Worm (Caenorhabditis elegans): ENCODE results near the gene rps-1.

Gene rps-1

DNA sequence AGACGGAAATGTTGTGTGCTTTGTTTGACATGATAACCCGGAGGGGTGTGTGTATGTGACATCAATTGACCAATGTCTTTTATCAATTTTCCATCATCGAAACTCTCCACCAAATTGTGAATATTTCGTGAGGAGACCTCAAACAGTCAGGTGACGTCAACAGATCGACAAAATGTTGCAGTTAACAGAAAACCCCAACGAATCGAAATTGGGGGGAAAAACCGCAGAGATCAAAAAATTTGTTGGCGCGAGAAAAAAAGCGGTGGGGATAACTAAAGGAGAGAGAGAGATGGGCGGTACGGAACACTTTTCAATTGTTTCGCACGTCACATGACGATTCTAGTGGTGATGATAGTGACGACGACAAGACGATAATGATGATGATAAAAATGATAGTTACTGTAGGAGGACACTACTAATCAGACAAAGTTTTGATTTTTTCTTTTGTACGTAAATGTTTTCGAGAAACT is 18.9 kb downstream of the rps-1 start (continued):
- TF ChIP-seq hlh-30 (tag; optimal IDR thresholded peaks at IDR 0.05; ENCODE audit: insufficient read depth), result peak; percentile 87
- TF ChIP-seq aly-2 (tag; optimal IDR thresholded peaks at IDR 0.05), result no peak

DNA sequence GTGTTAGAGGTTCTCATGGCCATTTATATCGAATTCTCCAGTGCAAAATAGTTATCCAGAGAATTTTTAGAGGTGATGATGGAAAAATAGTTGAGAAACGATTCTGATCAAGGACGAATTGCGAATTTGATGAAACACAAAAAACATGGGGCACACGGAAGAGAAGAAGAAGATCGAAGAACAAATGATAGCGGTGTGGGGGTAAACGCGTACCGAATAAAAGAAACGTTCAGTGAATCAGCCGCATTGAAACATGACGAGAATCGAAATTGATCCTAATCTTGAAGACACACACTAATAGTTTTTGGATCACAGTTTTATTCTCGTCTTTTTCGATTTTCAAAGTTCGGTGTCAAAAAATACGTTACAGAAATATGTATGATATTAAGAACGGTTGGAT is 19.5 kb downstream of the rps-1 start:
- TF ChIP-seq gei-8 (GFP tag; optimal IDR thresholded peaks at IDR 0.05) (no peak), egl-27 (tag; optimal IDR thresholded peaks at IDR 0.05) (no peak), nhr-111 (GFP tag; optimal IDR thresholded peaks at IDR 0.05) (no peak), dmd-9 (GFP tag; IDR thresholded peaks at IDR 0.05) (no peak), ceh-28 (tag; optimal IDR thresholded peaks at IDR 0.05) (no peak), rbr-2 (tag; optimal IDR thresholded peaks at IDR 0.05) (no peak), Y75B8A.6 (GFP tag; IDR thresholded peaks at IDR 0.05) (no peak), nhr-48 (tag; optimal IDR thresholded peaks at IDR 0.05) (no peak), tra-1 (GFP tag; IDR thresholded peaks at IDR 0.05) (no peak), ama-1 (optimal IDR thresholded peaks at IDR 0.05) (no peak), mdl-1 (tag; optimal IDR thresholded peaks at IDR 0.05) (no peak), aha-1 (tag) (no peak), daf-8 (GFP tag; IDR thresholded peaks at IDR 0.05) (no peak), nhr-25 (tag; optimal IDR thresholded peaks at IDR 0.05; ENCODE audit: borderline replicate concordance, insufficient read depth) (no peak), ceh-44 (GFP tag; IDR thresholded peaks at IDR 0.05) (no peak), dmd-6 (GFP tag; IDR thresholded peaks at IDR 0.05) (no peak), cey-2 (tag; optimal IDR thresholded peaks at IDR 0.05; ENCODE audit: borderline replicate concordance, insufficient read depth) (no peak)

DNA sequence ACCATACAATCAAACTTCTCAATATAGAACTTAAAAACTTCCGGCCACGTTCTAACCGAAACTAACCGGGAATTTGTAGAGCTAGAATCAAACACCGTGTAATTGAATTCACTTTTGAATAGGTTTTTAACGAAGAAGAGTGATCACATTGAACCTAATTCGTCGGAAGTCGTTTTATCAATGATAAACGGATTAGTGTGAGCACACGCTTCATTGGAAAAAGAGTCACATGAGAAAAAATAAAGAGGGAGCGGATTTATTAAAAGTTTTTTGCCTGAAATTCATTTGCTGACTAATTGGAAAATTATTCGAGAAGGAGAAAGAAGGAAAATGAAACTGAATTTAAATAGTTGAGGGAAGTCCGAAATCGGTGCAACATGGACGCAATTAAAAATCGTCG is 20.0 kb downstream of the rps-1 start:
- TF ChIP-seq rbr-2 (tag; optimal IDR thresholded peaks at IDR 0.05), result no peak
- TF ChIP-seq unc-39 (tag; optimal IDR thresholded peaks at IDR 0.05), result no peak
- TF ChIP-seq dpl-1 (GFP tag; optimal IDR thresholded peaks at IDR 0.05), result no peak
- no peak for TF ChIP-seq duxl-1 (tag; optimal IDR thresholded peaks at IDR 0.05; ENCODE audit: poor library complexity)
- no peak for TF ChIP-seq ctbp-1 (GFP tag; IDR thresholded peaks at IDR 0.05)
- no peak for TF ChIP-seq F10B5.3 (tag; optimal IDR thresholded peaks at IDR 0.05)
- TF ChIP-seq dmd-6 (GFP tag; IDR thresholded peaks at IDR 0.05), result no peak
- no peak for TF ChIP-seq vab-7 (GFP tag; IDR thresholded peaks at IDR 0.05)

DNA sequence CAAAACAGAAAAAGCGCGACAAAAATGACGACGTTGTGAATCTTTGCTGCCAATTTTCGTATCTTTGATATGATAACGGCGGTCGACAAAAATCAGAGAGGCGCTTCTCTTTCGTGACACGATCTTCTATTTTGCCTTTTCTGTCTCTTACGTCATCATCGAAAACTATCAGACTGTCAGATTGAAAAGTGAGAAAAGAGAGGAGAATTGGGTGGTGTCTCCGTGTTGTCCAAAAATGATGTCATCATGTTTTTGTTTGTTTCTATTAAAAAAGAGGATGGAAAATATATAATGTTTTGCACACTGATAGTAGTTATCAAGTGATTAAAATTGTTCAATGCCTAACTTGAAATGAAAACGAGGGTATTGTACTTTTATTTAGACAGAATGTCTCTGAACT is 20.4 kb downstream of the rps-1 start:
- TF ChIP-seq php-3 (GFP tag; IDR thresholded peaks at IDR 0.05), result peak; percentile 80; the same call in 1 of the 2 replicates
- no peak for TF ChIP-seq dpl-1 (GFP tag; optimal IDR thresholded peaks at IDR 0.05)
- no peak for TF ChIP-seq nhr-11 (tag; optimal IDR thresholded peaks at IDR 0.05)
- TF ChIP-seq snpc-1.2 (GFP tag; IDR thresholded peaks at IDR 0.05), result no peak
- no peak for TF ChIP-seq mes-2 (tag; optimal IDR thresholded peaks at IDR 0.05; ENCODE audit: poor library complexity, severe bottlenecking)
- no peak for TF ChIP-seq ZK546.5 (tag; optimal IDR thresholded peaks at IDR 0.05)
- TF ChIP-seq T26A8.4 (GFP tag; IDR thresholded peaks at IDR 0.05), result no peak
- peak; percentile 68; the same call in 1 of the 2 replicates for TF ChIP-seq pha-4 (GFP tag; IDR thresholded peaks at IDR 0.05)
- TF ChIP-seq pha-4 (tag; optimal IDR thresholded peaks at IDR 0.05), result no peak
- no peak for TF ChIP-seq sdz-12 (GFP tag; optimal IDR thresholded peaks at IDR 0.05)
- no peak for TF ChIP-seq dmd-8 (GFP tag; IDR thresholded peaks at IDR 0.05)
- no peak for TF ChIP-seq set-16 (GFP tag; IDR thresholded peaks at IDR 0.05)
- no peak for TF ChIP-seq zip-2 (tag; optimal IDR thresholded peaks at IDR 0.05)
- TF ChIP-seq lin-38 (GFP tag; IDR thresholded peaks at IDR 0.05), result no peak
- no peak for TF ChIP-seq lin-29 (GFP tag; IDR thresholded peaks at IDR 0.05)
- TF ChIP-seq lim-7 (GFP tag; IDR thresholded peaks at IDR 0.05), result no peak
- no peak for TF ChIP-seq duxl-1 (tag; optimal IDR thresholded peaks at IDR 0.05; ENCODE audit: poor library complexity)
- no peak for TF ChIP-seq aha-1 (tag)
- peak; percentile 53 for TF ChIP-seq hlh-30 (tag; optimal IDR thresholded peaks at IDR 0.05; ENCODE audit: insufficient read depth)
- no peak for TF ChIP-seq unc-62 (GFP tag; optimal IDR thresholded peaks at IDR 0.05 in 1 of 2)
- no peak for TF ChIP-seq unc-62 (tag; optimal IDR thresholded peaks at IDR 0.05)
- TF ChIP-seq saeg-2 (GFP tag; IDR thresholded peaks at IDR 0.05), result peak; percentile 41; the same call in 1 of the 2 replicates
- no peak for TF ChIP-seq ZK337.2 (GFP tag; IDR thresholded peaks at IDR 0.05)
- TF ChIP-seq zip-11 (GFP tag; IDR thresholded peaks at IDR 0.05), result no peak
- TF ChIP-seq Y5F2A.4 (GFP tag; optimal IDR thresholded peaks at IDR 0.05), result no peak
- TF ChIP-seq Y105C5A.15 (GFP tag; IDR thresholded peaks at IDR 0.05), result no peak

All from whole organism, L4 larva.